Worm (Caenorhabditis elegans): ENCODE data around the gene M163.9.

The M163.9 gene

DNA sequence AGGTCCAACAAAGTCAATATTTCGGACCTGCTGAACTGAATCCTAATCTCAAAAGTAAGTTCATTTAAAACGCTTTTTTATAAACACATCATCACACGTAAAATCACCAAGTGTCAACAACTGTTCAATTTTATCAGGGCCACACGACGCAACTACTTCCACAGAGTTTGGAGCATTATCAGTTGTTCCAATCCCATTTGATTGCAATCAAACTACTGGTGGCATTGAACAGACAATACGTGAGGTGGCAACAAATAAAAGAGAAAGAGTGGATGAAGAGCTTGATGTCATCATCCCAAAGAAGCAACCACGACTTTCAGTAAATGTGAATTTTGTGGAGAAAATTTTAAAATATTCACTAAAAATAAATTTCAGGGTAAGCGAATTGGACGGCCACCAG, 27.2 kb downstream of the M163.9 start:
- TF ChIP-seq repo-1 (tag; optimal IDR thresholded peaks at IDR 0.05), result no peak
- peak; percentile 3 for TF ChIP-seq nhr-80 (tag; optimal IDR thresholded peaks at IDR 0.05)

DNA sequence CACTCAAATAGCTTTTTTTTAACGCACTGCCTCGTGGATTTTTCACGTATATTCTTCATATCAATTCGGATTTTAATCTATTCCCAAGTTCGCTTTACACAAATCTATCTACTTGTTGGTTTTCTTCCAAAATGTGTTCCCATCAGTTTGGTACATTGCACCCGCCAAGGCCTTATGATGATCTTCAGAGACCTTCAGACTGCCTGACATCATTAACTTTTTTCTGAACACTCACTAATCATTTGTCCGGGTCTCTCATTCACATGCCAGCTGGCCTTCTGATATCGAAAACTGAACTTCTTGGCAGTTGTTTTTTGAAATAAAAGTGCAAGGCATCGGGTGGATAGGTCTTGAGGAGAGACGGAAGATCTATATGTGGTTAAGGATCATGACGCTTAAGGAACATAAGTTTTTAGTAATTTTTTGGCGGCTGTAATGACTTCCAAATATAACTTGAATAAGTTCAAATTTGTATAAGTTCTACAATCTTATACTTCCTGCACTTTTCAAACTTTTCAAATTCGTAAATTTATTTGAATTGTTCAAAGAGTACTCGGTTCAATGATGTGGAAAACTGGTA, 30.5 kb downstream of the M163.9 start:
- no peak for TF ChIP-seq nhr-90 (tag; optimal IDR thresholded peaks at IDR 0.05)
- TF ChIP-seq D2030.7 (GFP tag; IDR thresholded peaks at IDR 0.05), result no peak
- TF ChIP-seq bed-1 (GFP tag; IDR thresholded peaks at IDR 0.05), result no peak
- TF ChIP-seq unc-62 (GFP tag; optimal IDR thresholded peaks at IDR 0.05), result peak; percentile 17

DNA sequence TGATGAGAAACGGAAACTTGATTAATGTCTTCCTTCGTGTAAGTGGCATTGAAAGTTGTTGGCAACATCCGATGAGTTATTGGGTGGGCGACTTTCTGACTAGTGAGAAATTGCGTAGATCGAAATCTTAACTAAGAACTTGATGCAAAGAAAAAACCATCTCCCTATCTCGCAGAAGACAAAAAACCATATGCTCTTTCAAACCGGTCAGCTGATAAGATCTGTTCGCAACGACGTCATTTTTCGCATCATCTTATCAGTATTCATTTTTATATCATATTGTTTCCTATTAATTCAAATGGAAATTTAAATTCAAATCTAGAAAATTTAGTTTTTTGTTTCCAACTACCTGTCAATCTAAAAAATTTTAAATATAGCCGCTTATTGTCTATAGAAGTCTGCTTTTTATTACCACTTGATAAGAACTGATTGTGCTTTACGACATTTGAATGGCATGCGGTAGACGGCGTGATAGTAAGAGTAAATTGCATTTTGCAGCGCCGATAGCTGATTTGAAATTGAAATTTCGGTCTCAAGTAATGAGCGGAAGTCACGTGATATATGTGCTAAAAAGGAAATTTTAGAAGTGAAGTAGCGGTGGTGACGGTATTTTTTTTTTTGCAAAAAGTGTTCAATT, 31.2 kb downstream of the M163.9 start:
- TF ChIP-seq egrh-3 (GFP tag; IDR thresholded peaks at IDR 0.05) (no peak), lin-26 (GFP tag; IDR thresholded peaks at IDR 0.05) (no peak), ztf-22 (GFP tag; optimal IDR thresholded peaks at IDR 0.05) (peak; percentile 89), K11D2.4 (GFP tag; IDR thresholded peaks at IDR 0.05) (no peak), F22D6.2 (tag; optimal IDR thresholded peaks at IDR 0.05) (peak; percentile 24), bed-2 (GFP tag; IDR thresholded peaks at IDR 0.05) (no peak), hmg-1.2 (GFP tag; IDR thresholded peaks at IDR 0.05) (no peak), somi-1 (GFP tag; optimal IDR thresholded peaks at IDR 0.05) (no peak), nhr-27 (tag; optimal IDR thresholded peaks at IDR 0.05) (no peak), lir-1 (GFP tag; conservative IDR thresholded peaks at IDR 0.05) (no peak), madf-3 (GFP tag; IDR thresholded peaks at IDR 0.05) (no peak), lin-35 (GFP tag; optimal IDR thresholded peaks at IDR 0.05) (no peak), repo-1 (tag; optimal IDR thresholded peaks at IDR 0.05) (no peak), nfya-2 (GFP tag; IDR thresholded peaks at IDR 0.05) (no peak), tbx-9 (tag; optimal IDR thresholded peaks at IDR 0.05; ENCODE audit: borderline replicate concordance) (no peak), nhr-90 (tag; optimal IDR thresholded peaks at IDR 0.05) (peak; percentile 40), sptf-2 (GFP tag; optimal IDR thresholded peaks at IDR 0.05) (no peak), aptf-3 (GFP tag; IDR thresholded peaks at IDR 0.05) (no peak), C17E4.6 (GFP tag; IDR thresholded peaks at IDR 0.05) (no peak), efl-1 (GFP tag; optimal IDR thresholded peaks at IDR 0.05) (no peak), Y56A3A.18 (GFP tag; IDR thresholded peaks at IDR 0.05) (no peak), dpl-1 (GFP tag; optimal IDR thresholded peaks at IDR 0.05) (no peak), zim-3 (tag; optimal IDR thresholded peaks at IDR 0.05) (no peak), let-607 (tag; optimal IDR thresholded peaks at IDR 0.05) (peak in 1 of 2 experiments; percentile 88), F37B4.10 (GFP tag; IDR thresholded peaks at IDR 0.05) (no peak), nfya-1 (tag; optimal IDR thresholded peaks at IDR 0.05; ENCODE audit: borderline replicate concordance, insufficient read depth) (no peak), sdz-38 (tag; optimal IDR thresholded peaks at IDR 0.05) (no peak), lin-40 (tag; optimal IDR thresholded peaks at IDR 0.05) (peak; percentile 69), hsf-1 (GFP tag; IDR thresholded peaks at IDR 0.05) (no peak), ztf-18 (tag; optimal IDR thresholded peaks at IDR 0.05) (no peak), ekl-4 (GFP tag; IDR thresholded peaks at IDR 0.05) (no peak), let-526 (GFP tag; IDR thresholded peaks at IDR 0.05) (no peak), rec-8 (tag; optimal IDR thresholded peaks at IDR 0.05) (no peak), madf-8 (GFP tag; conservative IDR thresholded peaks at IDR 0.05) (no peak), hlh-26 (GFP tag; conservative IDR thresholded peaks at IDR 0.05) (no peak), F57C9.4 (tag; optimal IDR thresholded peaks at IDR 0.05) (no peak), dox-1 (GFP tag; IDR thresholded peaks at IDR 0.05) (no peak), ztf-25 (GFP tag; IDR thresholded peaks at IDR 0.05) (no peak), snpc-4 (GFP tag; optimal IDR thresholded peaks at IDR 0.05) (no peak), snpc-4 (tag; optimal IDR thresholded peaks at IDR 0.05) (peak in 3 of 4 experiments; percentile 0 to 42 (median 28))

Data from whole organism, young adult.